Worm (Caenorhabditis elegans): ENCODE measurements around the gene R07B7.9.

DNA sequence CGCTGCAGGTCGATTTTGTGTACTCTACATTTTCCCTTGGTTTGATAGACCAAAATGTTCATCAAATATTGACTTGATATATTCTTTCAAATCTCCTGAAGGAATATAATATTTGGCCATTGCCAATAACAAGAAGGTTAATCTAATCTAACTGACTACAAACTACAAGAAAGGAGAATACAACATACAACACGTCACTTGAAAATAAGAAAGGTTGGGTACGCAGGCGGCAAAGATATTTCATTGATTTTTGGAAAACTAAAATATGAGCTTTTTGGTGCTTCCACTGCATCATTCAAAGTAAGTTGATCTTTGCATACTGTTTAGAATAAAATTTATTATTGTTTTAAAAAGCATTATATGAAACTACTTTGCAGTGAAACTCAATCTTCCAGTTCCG is 17.9 kb upstream of the R07B7.9 start, which contains the start of gene nhr-209:
- TF ChIP-seq tra-4 (tag; optimal IDR thresholded peaks at IDR 0.05) (no peak), hmg-4 (GFP tag; optimal IDR thresholded peaks at IDR 0.05) (no peak), pes-1 (GFP tag; IDR thresholded peaks at IDR 0.05) (no peak), B0310.2 (tag; optimal IDR thresholded peaks at IDR 0.05) (no peak), ets-7 (tag; optimal IDR thresholded peaks at IDR 0.05) (no peak), ama-1 (optimal IDR thresholded peaks at IDR 0.05) (no peak)
